Worm (Caenorhabditis elegans): Measurements from ENCODE around the gene C06H2.7.

DNA sequence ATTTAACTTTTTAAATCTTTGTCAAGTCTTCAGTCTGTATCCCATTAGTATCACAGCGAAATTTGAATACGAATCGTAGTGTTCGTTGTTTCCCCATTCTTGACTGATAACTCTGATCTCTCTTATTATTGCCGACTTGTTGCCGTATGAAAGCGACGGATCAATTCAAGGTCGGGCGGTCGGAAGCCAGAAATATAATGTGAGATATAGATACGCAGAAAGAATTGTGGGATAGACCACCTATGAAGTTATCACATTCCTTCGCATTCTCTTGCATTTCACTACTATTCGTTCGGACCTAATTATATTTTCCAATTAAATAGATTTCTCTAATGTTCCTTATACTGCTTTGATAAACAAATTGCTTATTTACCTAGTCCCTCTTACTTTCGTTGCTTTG is 4.4 kb upstream of the C06H2.7 start:
- TF ChIP-seq ceh-43 (GFP tag; optimal IDR thresholded peaks at IDR 0.05) (no peak), sem-2 (GFP tag; optimal IDR thresholded peaks at IDR 0.05) (no peak)
